Fruit fly (Drosophila melanogaster): ENCODE measurements around the gene Gr2a.

Gene Gr2a

dm6 chrX:1452130-1452529 is at the start of gene Gr2a:
TSS of gene Gr2a (plus strand) at chrX:1452430.
- no peak for TF ChIP-seq CG12768 (GFP tag; optimal IDR thresholded peaks at IDR 0.05)
- no peak for TF ChIP-seq toe (GFP tag; optimal IDR thresholded peaks at IDR 0.05)
- no peak for TF ChIP-seq cnc (optimal IDR thresholded peaks at IDR 0.05)

dm6 chrX:1405012-1405411 is 47.2 kb upstream of the Gr2a start:
- TF ChIP-seq CG5204 (GFP tag; optimal IDR thresholded peaks at IDR 0.05) (no peak), Clk (GFP tag; optimal IDR thresholded peaks at IDR 0.05) (no peak), toe (GFP tag; optimal IDR thresholded peaks at IDR 0.05) (no peak), CG33017 (tag; optimal IDR thresholded peaks at IDR 0.05) (no peak), ovo (GFP tag; optimal IDR thresholded peaks at IDR 0.05) (no peak), cnc (optimal IDR thresholded peaks at IDR 0.05) (no peak), Mnt (GFP tag; optimal IDR thresholded peaks at IDR 0.05) (no peak), CG7101 (tag; optimal IDR thresholded peaks at IDR 0.05) (no peak), CG1620 (GFP tag; optimal IDR thresholded peaks at IDR 0.05) (no peak), tj (GFP tag; optimal IDR thresholded peaks at IDR 0.05) (no peak), CG14711 (tag; optimal IDR thresholded peaks at IDR 0.05) (no peak), bab1 (GFP tag; optimal IDR thresholded peaks at IDR 0.05) (no peak), CG7045 (GFP tag; optimal IDR thresholded peaks at IDR 0.05) (no peak), pad (GFP tag; optimal IDR thresholded peaks at IDR 0.05) (no peak), CG12768 (GFP tag; optimal IDR thresholded peaks at IDR 0.05) (no peak), kay (GFP tag; ENCODE audit: borderline replicate concordance) (no peak)

- TF ChIP-seq pad (GFP tag; optimal IDR thresholded peaks at IDR 0.05) (no peak), CG14711 (tag; optimal IDR thresholded peaks at IDR 0.05) (no peak), Crg-1 (GFP tag; optimal IDR thresholded peaks at IDR 0.05) (no peak), ovo (GFP tag; optimal IDR thresholded peaks at IDR 0.05) (no peak), CG12768 (GFP tag; optimal IDR thresholded peaks at IDR 0.05) (no peak), CG7101 (tag; optimal IDR thresholded peaks at IDR 0.05) (no peak), cnc (optimal IDR thresholded peaks at IDR 0.05) (no peak), CG11617 (GFP tag; optimal IDR thresholded peaks at IDR 0.05) (no peak), bab1 (GFP tag; optimal IDR thresholded peaks at IDR 0.05) (no peak), kay (GFP tag; ENCODE audit: borderline replicate concordance) (no peak), cic (GFP tag; optimal IDR thresholded peaks at IDR 0.05) (no peak)
Observed at dm6 chrX:1405779-1406178, 46.5 kb upstream of the Gr2a start.

- TF ChIP-seq kay (GFP tag; ENCODE audit: borderline replicate concordance) (no peak), Crg-1 (GFP tag; optimal IDR thresholded peaks at IDR 0.05) (no peak)
Observed at dm6 chrX:1407683-1408082, 44.5 kb upstream of the Gr2a start.

dm6 chrX:1408964-1409363 is 43.3 kb upstream of the Gr2a start, which contains the start of gene futsch:
TSS of gene futsch (plus strand) at chrX:1409069.
- TF ChIP-seq Hr96 (GFP tag; optimal IDR thresholded peaks at IDR 0.05) = no peak
- no peak for TF ChIP-seq tj (GFP tag; optimal IDR thresholded peaks at IDR 0.05)
- no peak for TF ChIP-seq ovo (GFP tag; optimal IDR thresholded peaks at IDR 0.05)
- no peak for TF ChIP-seq Crg-1 (GFP tag; optimal IDR thresholded peaks at IDR 0.05)
- TF ChIP-seq CG11617 (GFP tag; optimal IDR thresholded peaks at IDR 0.05) = no peak
- no peak for TF ChIP-seq CG7045 (GFP tag; optimal IDR thresholded peaks at IDR 0.05)
- TF ChIP-seq CG1620 (GFP tag; optimal IDR thresholded peaks at IDR 0.05) = no peak
- TF ChIP-seq Mnt (GFP tag; optimal IDR thresholded peaks at IDR 0.05) = no peak
- TF ChIP-seq kay (GFP tag; ENCODE audit: borderline replicate concordance) = no peak
- no peak for TF ChIP-seq CG7101 (tag; optimal IDR thresholded peaks at IDR 0.05)
- no peak for TF ChIP-seq CG14711 (tag; optimal IDR thresholded peaks at IDR 0.05)
- no peak for TF ChIP-seq CG5204 (GFP tag; optimal IDR thresholded peaks at IDR 0.05)
- TF ChIP-seq cnc (optimal IDR thresholded peaks at IDR 0.05) = no peak
- no peak for TF ChIP-seq toe (GFP tag; optimal IDR thresholded peaks at IDR 0.05)
- TF ChIP-seq cic (GFP tag; optimal IDR thresholded peaks at IDR 0.05) = no peak
- TF ChIP-seq pad (GFP tag; optimal IDR thresholded peaks at IDR 0.05) = no peak

- TF ChIP-seq CG33017 (tag; optimal IDR thresholded peaks at IDR 0.05) = no peak
- no peak for TF ChIP-seq CG7045 (GFP tag; optimal IDR thresholded peaks at IDR 0.05)
- no peak for TF ChIP-seq ovo (GFP tag; optimal IDR thresholded peaks at IDR 0.05)
- no peak for TF ChIP-seq CG1620 (GFP tag; optimal IDR thresholded peaks at IDR 0.05)
- no peak for TF ChIP-seq CG7101 (tag; optimal IDR thresholded peaks at IDR 0.05)
- no peak for TF ChIP-seq pad (GFP tag; optimal IDR thresholded peaks at IDR 0.05)
- no peak for TF ChIP-seq Crg-1 (GFP tag; optimal IDR thresholded peaks at IDR 0.05)
- TF ChIP-seq CG11617 (GFP tag; optimal IDR thresholded peaks at IDR 0.05) = no peak
- no peak for TF ChIP-seq CG5204 (GFP tag; optimal IDR thresholded peaks at IDR 0.05)
- TF ChIP-seq toe (GFP tag; optimal IDR thresholded peaks at IDR 0.05) = no peak
- TF ChIP-seq Mnt (GFP tag; optimal IDR thresholded peaks at IDR 0.05) = no peak
- no peak for TF ChIP-seq cnc (optimal IDR thresholded peaks at IDR 0.05)
- no peak for TF ChIP-seq Clk (GFP tag; optimal IDR thresholded peaks at IDR 0.05)
Observed at dm6 chrX:1410312-1410711, 41.9 kb upstream of the Gr2a start.

- TF ChIP-seq cic (GFP tag; optimal IDR thresholded peaks at IDR 0.05) (no peak), CG7045 (GFP tag; optimal IDR thresholded peaks at IDR 0.05) (no peak), Clk (GFP tag; optimal IDR thresholded peaks at IDR 0.05) (no peak), CG33017 (tag; optimal IDR thresholded peaks at IDR 0.05) (no peak), bab1 (GFP tag; optimal IDR thresholded peaks at IDR 0.05) (no peak), tj (GFP tag; optimal IDR thresholded peaks at IDR 0.05) (no peak), CG11617 (GFP tag; optimal IDR thresholded peaks at IDR 0.05) (no peak), toe (GFP tag; optimal IDR thresholded peaks at IDR 0.05) (no peak), CG14711 (tag; optimal IDR thresholded peaks at IDR 0.05) (no peak), CG12768 (GFP tag; optimal IDR thresholded peaks at IDR 0.05) (no peak), Crg-1 (GFP tag; optimal IDR thresholded peaks at IDR 0.05) (no peak), pad (GFP tag; optimal IDR thresholded peaks at IDR 0.05) (no peak), cnc (optimal IDR thresholded peaks at IDR 0.05) (no peak), kay (GFP tag; ENCODE audit: borderline replicate concordance) (no peak), CG1620 (GFP tag; optimal IDR thresholded peaks at IDR 0.05) (no peak)
Observed at dm6 chrX:1411225-1411932, 40.9 kb upstream of the Gr2a start.
